Fruit fly (Drosophila melanogaster): ENCODE measurements around the gene Sfp24Bc.

The Sfp24Bc gene

DNA sequence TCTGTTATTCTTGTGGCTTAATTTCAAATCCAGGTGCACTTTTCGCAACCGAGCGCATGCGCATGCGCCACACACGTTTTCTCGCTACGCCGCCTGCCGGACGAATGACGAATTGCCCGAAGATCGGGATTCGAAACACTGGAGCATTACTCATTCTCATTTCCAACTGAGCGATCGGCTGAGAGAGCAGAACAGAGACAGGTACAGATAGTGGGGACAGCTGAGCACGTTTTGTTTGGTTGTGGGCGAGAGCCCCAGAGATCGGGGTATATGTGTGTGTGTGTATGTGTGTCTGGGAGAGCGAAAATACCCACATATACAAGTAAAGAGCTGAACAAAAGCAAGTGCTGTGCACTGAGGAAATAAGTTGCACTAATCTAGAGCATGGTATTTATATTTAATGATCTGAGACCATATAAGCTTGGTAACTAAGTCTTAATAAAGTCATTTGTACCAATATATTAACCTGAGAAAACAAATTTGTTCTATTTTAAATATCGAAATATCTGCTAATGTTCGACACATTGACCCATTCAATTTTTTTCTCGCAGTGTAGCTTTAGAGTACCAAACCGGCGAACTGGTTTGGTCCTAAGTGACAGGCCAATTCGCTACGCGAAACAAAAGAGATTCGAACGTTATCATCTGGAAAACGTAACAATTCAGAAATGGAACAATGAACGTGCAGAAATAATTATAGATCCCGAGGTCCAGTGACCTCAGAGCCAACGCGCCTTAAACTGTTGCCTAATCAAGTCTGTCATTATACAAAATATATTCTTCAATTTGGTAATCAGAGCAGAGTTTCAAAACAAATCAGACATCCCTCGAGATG, 38.1 kb downstream of the Sfp24Bc start:
- TF ChIP-seq D1 (tag; optimal IDR thresholded peaks at IDR 0.05) (peak; percentile 98), CG4496 (GFP tag; IDR thresholded peaks at IDR 0.05) (peak; percentile 99), Ets98B (GFP tag; IDR thresholded peaks at IDR 0.05) (peak; percentile 99), CG8159 (tag; optimal IDR thresholded peaks at IDR 0.05) (peak; percentile 99), CG13204 (GFP tag; optimal IDR thresholded peaks at IDR 0.05) (peak; percentile 82), CG34367 (tag; optimal IDR thresholded peaks at IDR 0.05) (peak; percentile 92), CG32121 (GFP tag; IDR thresholded peaks at IDR 0.05) (peak; percentile 99), Pif1B (GFP tag; optimal IDR thresholded peaks at IDR 0.05) (peak; percentile 94), CG10348 (GFP tag; IDR thresholded peaks at IDR 0.05) (peak; percentile 94), Snoo (tag; optimal IDR thresholded peaks at IDR 0.05) (peak; percentile 92), Pif1A (GFP tag; optimal IDR thresholded peaks at IDR 0.05) (peak; percentile 94), CG8301 (tag; optimal IDR thresholded peaks at IDR 0.05) (peak; percentile 100), EcR (GFP tag; optimal IDR thresholded peaks at IDR 0.05) (peak; percentile 87), rn (GFP tag; IDR thresholded peaks at IDR 0.05) (peak; percentile 99), CG14655 (GFP tag; optimal IDR thresholded peaks at IDR 0.05) (peak; percentile 100), CG9948 (tag; optimal IDR thresholded peaks at IDR 0.05) (peak; percentile 98), fd96Ca (GFP tag; IDR thresholded peaks at IDR 0.05) (peak; percentile 96), CG17806 (tag; optimal IDR thresholded peaks at IDR 0.05) (peak; percentile 99), gl (tag; optimal IDR thresholded peaks at IDR 0.05) (peak; percentile 98), CG12605 (GFP tag; IDR thresholded peaks at IDR 0.05) (peak; percentile 95), CG15710 (tag; optimal IDR thresholded peaks at IDR 0.05) (peak; percentile 93)

DNA sequence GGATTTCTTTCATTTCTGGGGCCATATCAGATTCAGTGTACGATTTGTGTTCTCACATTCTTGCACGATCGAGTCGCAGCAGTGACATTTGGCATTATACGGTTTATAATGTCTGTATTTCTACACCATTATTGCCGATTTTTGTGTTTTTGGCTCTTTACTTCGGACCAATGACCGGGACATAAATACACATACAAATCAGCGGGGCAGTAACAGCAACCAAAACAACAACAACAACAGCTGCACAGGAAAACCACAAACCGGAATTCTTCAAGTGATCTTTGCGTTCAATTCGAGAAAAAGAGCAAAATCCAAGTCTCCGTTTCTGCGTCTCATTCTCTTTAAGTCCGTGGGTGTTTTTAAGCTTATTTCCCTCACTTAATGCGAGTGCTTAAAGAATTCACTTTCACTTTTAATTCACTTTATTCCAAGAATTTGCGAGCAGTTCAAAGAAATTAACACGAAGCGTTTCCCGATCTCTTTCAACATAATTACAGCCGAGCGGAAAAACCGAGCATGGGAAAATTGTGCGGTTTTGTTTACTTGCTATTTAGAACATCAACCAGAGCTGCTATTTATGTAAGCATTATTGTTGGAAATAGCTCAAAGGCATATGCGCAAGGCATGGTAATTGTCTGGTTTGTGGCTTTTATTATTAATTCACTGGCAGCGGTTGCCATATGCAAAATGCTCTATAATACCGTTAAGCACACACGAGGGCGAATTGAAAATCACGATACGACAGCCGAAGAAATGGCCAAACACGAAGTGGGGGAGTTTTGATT, 38.9 kb downstream of the Sfp24Bc start:
- TF ChIP-seq EcR (GFP tag; optimal IDR thresholded peaks at IDR 0.05) = peak; percentile 70
- TF ChIP-seq CG8159 (tag; optimal IDR thresholded peaks at IDR 0.05) = no peak

DNA sequence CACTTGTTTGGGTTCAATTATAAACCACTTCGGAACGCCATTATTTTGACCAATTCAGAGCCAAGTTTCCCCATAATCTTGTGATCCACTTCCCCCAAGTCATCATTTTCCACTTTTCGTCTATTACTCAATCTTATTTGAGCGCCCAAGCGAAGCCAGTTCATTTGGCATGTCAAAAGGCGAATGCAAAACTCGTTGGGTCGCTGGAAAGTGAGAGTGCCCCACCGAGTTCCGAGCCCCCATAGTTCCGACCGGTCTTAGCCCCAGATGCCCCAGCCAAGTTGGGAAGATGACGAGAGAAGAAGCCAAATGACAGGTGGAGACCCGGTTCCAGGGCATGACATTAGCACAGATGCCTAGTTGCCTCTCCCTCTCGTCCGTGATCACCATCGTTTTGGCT, 39.6 kb downstream of the Sfp24Bc start:
- no peak for TF ChIP-seq CG9948 (tag; optimal IDR thresholded peaks at IDR 0.05)

DNA sequence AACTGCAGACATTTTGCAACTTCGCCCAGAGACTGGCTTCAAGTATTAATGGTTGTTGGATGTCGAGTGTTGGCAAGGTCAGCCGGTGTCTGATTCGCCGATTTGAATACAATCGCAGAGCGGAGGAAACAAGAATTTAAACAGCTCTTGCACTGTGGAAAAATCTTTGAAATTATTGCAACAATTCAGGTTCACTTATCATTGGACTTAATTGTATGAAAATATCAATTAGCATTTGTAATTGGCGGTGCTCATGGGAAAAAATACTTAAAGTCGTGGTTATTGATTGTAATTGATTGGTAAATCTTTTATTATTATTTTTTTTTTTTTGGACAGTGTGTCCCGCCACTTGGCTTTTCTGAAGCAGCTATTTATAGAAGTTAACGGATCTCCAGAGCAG, 40.9 kb downstream of the Sfp24Bc start:
- TF ChIP-seq Snoo (tag; optimal IDR thresholded peaks at IDR 0.05) (peak; percentile 74), CG9948 (tag; optimal IDR thresholded peaks at IDR 0.05) (peak; percentile 73), CG13204 (GFP tag; optimal IDR thresholded peaks at IDR 0.05) (peak; percentile 64), CG12605 (GFP tag; IDR thresholded peaks at IDR 0.05) (peak; percentile 59; the same call in 1 of the 2 replicates), CG15710 (tag; optimal IDR thresholded peaks at IDR 0.05) (peak; percentile 91), CG8159 (tag; optimal IDR thresholded peaks at IDR 0.05) (peak; percentile 88), Pif1A (GFP tag; optimal IDR thresholded peaks at IDR 0.05) (peak; percentile 85), CG10348 (GFP tag; IDR thresholded peaks at IDR 0.05) (no peak), Pif1B (GFP tag; optimal IDR thresholded peaks at IDR 0.05) (peak; percentile 79), CG32121 (GFP tag; IDR thresholded peaks at IDR 0.05) (peak; percentile 72), rn (GFP tag; IDR thresholded peaks at IDR 0.05) (peak; percentile 16; the same call in 1 of the 2 replicates), D1 (tag; optimal IDR thresholded peaks at IDR 0.05) (peak; percentile 17), fd96Ca (GFP tag; IDR thresholded peaks at IDR 0.05) (peak; percentile 40; the same call in 1 of the 3 replicates), CG14655 (GFP tag; optimal IDR thresholded peaks at IDR 0.05) (peak; percentile 19), CG8301 (tag; optimal IDR thresholded peaks at IDR 0.05) (no peak), CG34367 (tag; optimal IDR thresholded peaks at IDR 0.05) (peak; percentile 75), CG4496 (GFP tag; IDR thresholded peaks at IDR 0.05) (peak; percentile 72; the same call in 2 of the 3 replicates), gl (tag; optimal IDR thresholded peaks at IDR 0.05) (no peak), CG17806 (tag; optimal IDR thresholded peaks at IDR 0.05) (peak; percentile 79), Ets98B (GFP tag; IDR thresholded peaks at IDR 0.05) (peak; percentile 62), EcR (GFP tag; optimal IDR thresholded peaks at IDR 0.05) (peak; percentile 67)

DNA sequence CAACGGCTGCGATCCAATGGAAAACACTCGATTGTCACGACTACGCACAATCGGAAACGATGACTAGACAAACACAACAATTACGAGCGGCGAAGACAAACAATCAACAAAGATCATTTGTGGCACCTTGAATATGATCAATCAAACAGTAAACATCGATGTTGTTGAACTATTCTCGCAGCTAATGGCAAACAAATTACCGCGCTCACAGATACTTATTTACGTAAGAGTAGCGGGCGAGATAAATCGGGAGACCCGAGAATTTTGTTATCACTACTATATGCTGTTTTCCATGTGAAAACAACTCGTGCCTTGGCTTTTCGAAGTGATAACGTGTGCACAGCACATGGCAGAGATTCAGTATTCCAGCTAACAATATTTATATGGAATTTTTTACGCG, 41.6 kb downstream of the Sfp24Bc start:
- TF ChIP-seq fd96Ca (GFP tag; IDR thresholded peaks at IDR 0.05) (no peak), CG9948 (tag; optimal IDR thresholded peaks at IDR 0.05) (no peak), CG10348 (GFP tag; IDR thresholded peaks at IDR 0.05) (no peak), CG13204 (GFP tag; optimal IDR thresholded peaks at IDR 0.05) (no peak), CG34367 (tag; optimal IDR thresholded peaks at IDR 0.05) (no peak), Snoo (tag; optimal IDR thresholded peaks at IDR 0.05) (no peak), CG15710 (tag; optimal IDR thresholded peaks at IDR 0.05) (no peak), D1 (tag; optimal IDR thresholded peaks at IDR 0.05) (no peak), CG32121 (GFP tag; IDR thresholded peaks at IDR 0.05) (no peak)

DNA sequence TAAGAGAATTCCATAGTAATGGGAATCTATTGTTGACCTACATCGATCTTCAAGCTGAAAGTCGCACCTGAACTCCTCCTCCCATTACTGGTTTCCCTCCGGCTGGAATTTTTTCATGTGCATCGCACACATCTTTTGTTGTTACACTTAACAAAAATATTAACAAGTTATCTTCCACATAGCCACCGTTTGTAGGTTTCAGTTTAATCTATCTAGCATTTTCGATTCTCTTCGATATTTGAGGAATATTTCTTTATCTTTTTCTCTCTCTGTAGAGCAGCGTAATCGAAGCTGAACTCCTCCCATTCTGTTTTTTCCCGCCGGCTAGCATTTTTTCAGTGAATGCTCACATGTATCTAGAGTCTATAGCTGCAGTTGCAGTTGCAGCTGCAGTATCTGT, 45.6 kb downstream of the Sfp24Bc start:
- TF ChIP-seq CG10348 (GFP tag; IDR thresholded peaks at IDR 0.05) = no peak
- no peak for TF ChIP-seq D1 (tag; optimal IDR thresholded peaks at IDR 0.05)
- peak; percentile 36; the same call in 1 of the 3 replicates for TF ChIP-seq fd96Ca (GFP tag; IDR thresholded peaks at IDR 0.05)
- TF ChIP-seq CG17806 (tag; optimal IDR thresholded peaks at IDR 0.05) = peak; percentile 21
- TF ChIP-seq Pif1B (GFP tag; optimal IDR thresholded peaks at IDR 0.05) = no peak
- 0 out of 2 replicates have a peak, but pooled peaks have one; percentile 10 for TF ChIP-seq rn (GFP tag; IDR thresholded peaks at IDR 0.05)
- peak; percentile 61 for TF ChIP-seq Ets98B (GFP tag; IDR thresholded peaks at IDR 0.05)
- peak; percentile 70 for TF ChIP-seq CG8301 (tag; optimal IDR thresholded peaks at IDR 0.05)
- 0 out of 2 replicates have a peak, but pooled peaks have one; percentile 41 for TF ChIP-seq CG32121 (GFP tag; IDR thresholded peaks at IDR 0.05)
- TF ChIP-seq CG12605 (GFP tag; IDR thresholded peaks at IDR 0.05) = peak; percentile 44; the same call in 1 of the 2 replicates
- TF ChIP-seq CG4496 (GFP tag; IDR thresholded peaks at IDR 0.05) = peak; percentile 76

Measured in whole organism, pupa.